Worm (Caenorhabditis elegans) whole organism, L2 larva: ENCODE results near the gene dmsr-14.

Experiments
- C34F6.9 ChIP-seq: fragments of 150-350 bp; optimal IDR thresholded peaks from 2 replicates; lab custom pipeline; 2014; ENCODE audit warnings: missing biosample characterization, missing genetic modification characterization
- F13H6.1 ChIP-seq: sonication (generic microtip); optimal IDR thresholded peaks from 2 replicates; lab custom pipeline; 2016; ENCODE audit warnings: missing genetic modification characterization, missing compliant biosample characterization
- R02D3.7 ChIP-seq: fragments of 150-350 bp; optimal IDR thresholded peaks from 2 replicates; lab custom pipeline; 2014; ENCODE audit warnings: missing biosample characterization, missing genetic modification characterization
- Y55F3AM.14 ChIP-seq: fragments of 200-800 bp; sonication (Bioruptor generic); optimal IDR thresholded peaks from 2 replicates; lab custom pipeline; 2018; ENCODE audit warnings: mild to moderate bottlenecking, missing genetic modification characterization, missing compliant biosample characterization
- ZK546.5 ChIP-seq: sonication (generic microtip); optimal IDR thresholded peaks from 2 replicates; lab custom pipeline; 2017; ENCODE audit warnings: missing biosample characterization, missing genetic modification characterization
- alr-1 ChIP-seq: fragments of 150-350 bp; optimal IDR thresholded peaks from 2 replicates; lab custom pipeline; 2014; ENCODE audit warnings: missing biosample characterization, missing genetic modification characterization
- aly-2 ChIP-seq: fragments of 150-350 bp; optimal IDR thresholded peaks from 2 replicates; lab custom pipeline; 2014; ENCODE audit warnings: missing biosample characterization, missing genetic modification characterization
- ama-1 ChIP-seq: fragments of 150-350 bp; optimal IDR thresholded peaks from 2 replicates; lab custom pipeline; 2018; ENCODE audit warnings: inconsistent platforms
- blmp-1 ChIP-seq: sonication (generic microtip); optimal IDR thresholded peaks from 2 replicates; lab custom pipeline; 2017; ENCODE audit warnings: missing genetic modification characterization, mild to moderate bottlenecking, missing compliant biosample characterization, antibody characterized with exemption, moderate library complexity; ENCODE audit not compliant: insufficient read depth
- ceh-82 ChIP-seq: fragments of 150-350 bp; optimal IDR thresholded peaks from 2 replicates; lab custom pipeline; 2014; ENCODE audit warnings: missing biosample characterization, missing genetic modification characterization
- crh-2 ChIP-seq: sonication (generic microtip); optimal IDR thresholded peaks from 2 replicates; lab custom pipeline; 2017; ENCODE audit warnings: missing biosample characterization, missing genetic modification characterization
- dmd-4 ChIP-seq: sonication (generic microtip); optimal IDR thresholded peaks from 2 replicates; lab custom pipeline; 2017; ENCODE audit warnings: missing biosample characterization, missing genetic modification characterization
- egl-27 ChIP-seq: sonication (generic microtip); optimal IDR thresholded peaks from 3 replicates; lab custom pipeline; 2017; ENCODE audit warnings: missing biosample characterization, missing genetic modification reagents, missing genetic modification characterization
- elt-1 ChIP-seq: fragments of 150-350 bp; optimal IDR thresholded peaks from 2 replicates; lab custom pipeline; 2014; ENCODE audit warnings: missing biosample characterization, missing genetic modification characterization
- elt-3 ChIP-seq: sonication (generic microtip); optimal IDR thresholded peaks from 2 replicates; lab custom pipeline; 2017; ENCODE audit warnings: missing biosample characterization, missing genetic modification characterization
- fos-1 ChIP-seq: fragments of 150-350 bp; optimal IDR thresholded peaks from 2 replicates; lab custom pipeline; 2014; ENCODE audit warnings: missing biosample characterization, missing genetic modification characterization
- gmeb-1 ChIP-seq: fragments of 150-350 bp; optimal IDR thresholded peaks from 2 replicates; lab custom pipeline; 2014; ENCODE audit warnings: missing biosample characterization, missing genetic modification characterization
- lin-11 ChIP-seq: fragments of 150-350 bp; sonication (generic microtip); optimal IDR thresholded peaks from 2 replicates; lab custom pipeline; 2014; ENCODE audit warnings: missing biosample characterization, missing genetic modification characterization, inconsistent platforms, mixed read lengths
- lin-13 ChIP-seq: fragments of 150-350 bp; optimal IDR thresholded peaks from 2 replicates; lab custom pipeline; 2014; ENCODE audit warnings: missing biosample characterization, missing genetic modification reagents, missing genetic modification characterization
- lin-39 ChIP-seq: fragments of 150-350 bp; optimal IDR thresholded peaks from 2 replicates; lab custom pipeline; 2014; ENCODE audit warnings: missing biosample characterization, missing genetic modification reagents, missing genetic modification characterization
- mab-5 ChIP-seq: fragments of 150-350 bp; optimal IDR thresholded peaks from 2 replicates; lab custom pipeline; 2014; ENCODE audit warnings: missing biosample characterization, missing genetic modification characterization
- mbf-1 ChIP-seq: sonication (generic microtip); optimal IDR thresholded peaks from 2 replicates; lab custom pipeline; 2017; ENCODE audit warnings: missing biosample characterization, missing genetic modification characterization
- mdl-1 ChIP-seq, 2 experiments: fragments of 150-350 bp in 1 of 2; sonication (generic microtip) in 1 of 2; optimal IDR thresholded peaks; 2 replicates each; lab custom pipeline; 2017; ENCODE audit warnings: missing biosample characterization in 2 of 2, missing genetic modification characterization in 2 of 2
- nhr-10 ChIP-seq: sonication (generic microtip); optimal IDR thresholded peaks from 2 replicates; lab custom pipeline; 2017; ENCODE audit warnings: missing biosample characterization, missing genetic modification characterization
- nhr-11 ChIP-seq: fragments of 150-350 bp; optimal IDR thresholded peaks from 2 replicates; lab custom pipeline; 2014; ENCODE audit warnings: missing biosample characterization, missing genetic modification characterization
- nhr-129 ChIP-seq: fragments of 150-350 bp; optimal IDR thresholded peaks from 2 replicates; lab custom pipeline; 2014; ENCODE audit warnings: missing biosample characterization, missing genetic modification characterization
- nhr-21 ChIP-seq: fragments of 150-350 bp; optimal IDR thresholded peaks from 2 replicates; lab custom pipeline; 2014; ENCODE audit warnings: missing biosample characterization, missing genetic modification characterization
- nhr-23 ChIP-seq: fragments of 150-350 bp; optimal IDR thresholded peaks from 2 replicates; lab custom pipeline; 2014; ENCODE audit warnings: missing biosample characterization, missing genetic modification reagents, missing genetic modification characterization
- nhr-25 ChIP-seq: fragments of 150-350 bp; sonication (generic microtip); optimal IDR thresholded peaks from 3 replicates; lab custom pipeline; 2014; ENCODE audit warnings: missing biosample characterization, missing genetic modification characterization
- nhr-6 ChIP-seq: fragments of 150-350 bp; optimal IDR thresholded peaks from 2 replicates; lab custom pipeline; 2014; ENCODE audit warnings: missing biosample characterization, missing genetic modification characterization
- nhr-77 ChIP-seq: fragments of 150-350 bp; optimal IDR thresholded peaks from 2 replicates; lab custom pipeline; 2014; ENCODE audit warnings: missing biosample characterization, missing genetic modification characterization
- peb-1 ChIP-seq: fragments of 150-350 bp; optimal IDR thresholded peaks from 2 replicates; lab custom pipeline; 2014; ENCODE audit warnings: missing biosample characterization, missing genetic modification characterization
- sem-4 ChIP-seq: fragments of 150-350 bp; optimal IDR thresholded peaks from 2 replicates; lab custom pipeline; 2014; ENCODE audit warnings: missing biosample characterization, missing genetic modification reagents, missing genetic modification characterization
- skn-1 ChIP-seq: sonication (generic microtip); optimal IDR thresholded peaks from 2 replicates; lab custom pipeline; 2017; ENCODE audit warnings: missing biosample characterization, missing genetic modification characterization
- sma-3 ChIP-seq: sonication (generic microtip); optimal IDR thresholded peaks from 2 replicates; lab custom pipeline; 2016; ENCODE audit warnings: missing genetic modification reagents, missing genetic modification characterization, missing compliant biosample characterization
- sma-9 ChIP-seq, 2 experiments: fragments of 150-350 bp in 1 of 2; sonication (generic microtip) in 1 of 2; optimal IDR thresholded peaks; 2 replicates each; lab custom pipeline; 2014 to 2016; ENCODE audit warnings: missing genetic modification characterization in 2 of 2, mild to moderate bottlenecking in 1 of 2, missing biosample characterization in 1 of 2, missing compliant biosample characterization in 1 of 2, missing genetic modification reagents in 1 of 2, moderate library complexity in 1 of 2
- snpc-4 ChIP-seq: fragments of 150-350 bp; optimal IDR thresholded peaks from 2 replicates; lab custom pipeline; 2014; ENCODE audit warnings: missing biosample characterization, missing genetic modification characterization
- unc-39 ChIP-seq: fragments of 150-350 bp; optimal IDR thresholded peaks from 2 replicates; lab custom pipeline; 2014; ENCODE audit warnings: missing biosample characterization, missing genetic modification characterization
- unc-55 ChIP-seq: fragments of 150-350 bp; sonication (generic microtip); optimal IDR thresholded peaks from 3 replicates; lab custom pipeline; 2014; ENCODE audit warnings: missing biosample characterization, missing genetic modification reagents, missing genetic modification characterization
- unc-62 ChIP-seq: fragments of 150-350 bp; optimal IDR thresholded peaks from 2 replicates; lab custom pipeline; 2014; ENCODE audit warnings: missing biosample characterization, missing genetic modification reagents, missing genetic modification characterization
- ztf-1 ChIP-seq: fragments of 200-800 bp; sonication (Bioruptor generic); conservative IDR thresholded peaks from 2 replicates; pipeline ENCODE4 v1.3.6; 2022; ENCODE audit warnings: missing genetic modification characterization, missing compliant biosample characterization
- ztf-11 ChIP-seq: sonication (generic microtip); optimal IDR thresholded peaks from 2 replicates; lab custom pipeline; 2017; ENCODE audit warnings: missing biosample characterization, missing genetic modification characterization
- ztf-4 ChIP-seq: fragments of 150-350 bp; optimal IDR thresholded peaks from 2 replicates; lab custom pipeline; 2014; ENCODE audit warnings: missing biosample characterization, missing genetic modification characterization

dmsr-14 gene

DNA sequence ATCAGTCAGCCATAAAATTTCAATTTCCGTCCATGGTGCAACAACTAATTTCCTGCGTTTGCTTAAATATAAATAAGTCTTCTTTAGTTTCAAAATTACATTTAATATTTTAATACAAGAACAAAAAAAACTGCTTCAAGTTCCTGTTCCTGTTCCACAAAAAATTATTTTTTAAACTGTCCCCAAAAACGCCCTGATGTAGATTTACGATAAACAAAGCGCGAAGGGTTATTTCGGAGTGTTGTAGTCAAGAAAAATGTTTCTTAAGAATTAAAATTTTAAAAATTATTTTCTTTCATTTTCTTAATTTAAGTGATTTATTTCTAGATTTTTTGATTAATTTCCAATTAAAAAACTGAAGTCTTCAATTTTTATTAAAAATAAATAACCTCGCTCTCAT is 21.5 kb upstream of the dmsr-14 start, which contains the start of gene T15B7.15:
TSS of gene T15B7.15 (minus strand) at position 67 of the 400 bp plus-strand sequence.
- no peak for TF ChIP-seq lin-39
- TF ChIP-seq elt-1 (tag; lab: Kevin White, UChicago), result no peak
- TF ChIP-seq mab-5 (tag; lab: Kevin White, UChicago), result no peak
- TF ChIP-seq nhr-21, result no peak
- no peak for TF ChIP-seq nhr-23 (tag; lab: Kevin White, UChicago)
- TF ChIP-seq ZK546.5 (tag; lab: Kevin White, UChicago), result no peak
- peak; percentile 78 for TF ChIP-seq gmeb-1
- no peak for TF ChIP-seq nhr-10 (tag; lab: Kevin White, UChicago)
- no peak for TF ChIP-seq F13H6.1 (tag; lab: Kevin White, UChicago)
- TF ChIP-seq peb-1, result no peak
- TF ChIP-seq C34F6.9 (tag; lab: Kevin White, UChicago), result peak; percentile 50
- no peak for TF ChIP-seq skn-1 (tag; lab: Kevin White, UChicago)
- no peak for TF ChIP-seq lin-11
- TF ChIP-seq snpc-4, result no peak
- no peak for TF ChIP-seq lin-13 (GFP tag; lab: Kevin White, UChicago)
- peak; percentile 93 for TF ChIP-seq R02D3.7 (tag; lab: Kevin White, UChicago)
- TF ChIP-seq nhr-6 (tag; lab: Kevin White, UChicago), result no peak
- no peak for TF ChIP-seq crh-2 (tag; lab: Kevin White, UChicago)
- no peak for TF ChIP-seq unc-62 (GFP tag; lab: Kevin White, UChicago)
- no peak for TF ChIP-seq ztf-1 (GFP tag; lab: Robert Waterston, UW)
- no peak for TF ChIP-seq blmp-1
- TF ChIP-seq fos-1 (tag; lab: Kevin White, UChicago), result no peak
- TF ChIP-seq unc-39 (tag; lab: Kevin White, UChicago), result no peak
- no peak for TF ChIP-seq mdl-1 (tag; optimal IDR thresholded peaks at IDR 0.05; lab: Kevin White, UChicago)
- no peak for TF ChIP-seq nhr-25 (tag; lab: Kevin White, UChicago)
- TF ChIP-seq sma-3, result no peak
- no peak for TF ChIP-seq ztf-4 (tag; lab: Kevin White, UChicago)
- TF ChIP-seq alr-1 (tag; lab: Kevin White, UChicago), result no peak
- TF ChIP-seq egl-27 (tag; lab: Kevin White, UChicago), result no peak
- TF ChIP-seq nhr-11 (tag; lab: Kevin White, UChicago), result no peak
- peak; percentile 81 for TF ChIP-seq unc-55
- TF ChIP-seq sma-9 (GFP tag; optimal IDR thresholded peaks at IDR 0.05; lab: Kevin White, UChicago), result peak; percentile 8
- TF ChIP-seq sma-9 (tag; optimal IDR thresholded peaks at IDR 0.05; lab: Kevin White, UChicago), result no peak
- TF ChIP-seq aly-2, result no peak
- no peak for TF ChIP-seq nhr-77 (tag; lab: Kevin White, UChicago)
- TF ChIP-seq ceh-82, result no peak
- no peak for TF ChIP-seq mbf-1 (tag; lab: Kevin White, UChicago)
- TF ChIP-seq Y55F3AM.14 (GFP tag; lab: Kevin White, UChicago), result no peak
- no peak for TF ChIP-seq nhr-129 (tag; lab: Kevin White, UChicago)
- TF ChIP-seq ama-1 (lab: Kevin White, UChicago), result no peak
- TF ChIP-seq elt-3 (tag; lab: Kevin White, UChicago), result no peak
- TF ChIP-seq sem-4, result no peak
- TF ChIP-seq ztf-11, result no peak
- TF ChIP-seq dmd-4 (tag; lab: Kevin White, UChicago), result no peak

DNA sequence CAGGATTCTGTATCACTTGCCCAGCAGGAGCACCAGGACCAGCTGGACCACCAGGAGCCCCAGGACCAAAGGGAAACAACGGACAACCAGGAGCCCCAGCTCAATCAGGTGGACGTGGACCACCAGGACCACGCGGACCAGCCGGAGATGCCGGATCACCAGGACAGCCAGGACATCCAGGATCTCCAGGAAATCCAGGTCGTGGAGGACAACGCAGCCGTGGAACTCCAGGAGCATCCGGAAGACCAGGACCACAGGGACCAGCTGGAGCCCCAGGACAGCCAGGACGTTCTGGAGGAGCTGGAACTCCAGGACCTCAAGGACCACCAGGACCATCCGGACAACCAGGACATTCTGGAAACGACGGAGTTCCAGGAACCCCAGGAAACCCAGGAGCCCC is 19.0 kb upstream of the dmsr-14 start:
- TF ChIP-seq fos-1 (tag; lab: Kevin White, UChicago) (no peak), peb-1 (no peak), dmd-4 (tag; lab: Kevin White, UChicago) (no peak), alr-1 (tag; lab: Kevin White, UChicago) (no peak), egl-27 (tag; lab: Kevin White, UChicago) (no peak), lin-11 (no peak), nhr-10 (tag; lab: Kevin White, UChicago) (no peak), ztf-4 (tag; lab: Kevin White, UChicago) (no peak), ama-1 (lab: Kevin White, UChicago) (no peak), blmp-1 (no peak), ztf-11 (no peak), nhr-6 (tag; lab: Kevin White, UChicago) (no peak)
